Fruit fly (Drosophila melanogaster): ENCODE measurements around the gene pins.

pins gene

DNA sequence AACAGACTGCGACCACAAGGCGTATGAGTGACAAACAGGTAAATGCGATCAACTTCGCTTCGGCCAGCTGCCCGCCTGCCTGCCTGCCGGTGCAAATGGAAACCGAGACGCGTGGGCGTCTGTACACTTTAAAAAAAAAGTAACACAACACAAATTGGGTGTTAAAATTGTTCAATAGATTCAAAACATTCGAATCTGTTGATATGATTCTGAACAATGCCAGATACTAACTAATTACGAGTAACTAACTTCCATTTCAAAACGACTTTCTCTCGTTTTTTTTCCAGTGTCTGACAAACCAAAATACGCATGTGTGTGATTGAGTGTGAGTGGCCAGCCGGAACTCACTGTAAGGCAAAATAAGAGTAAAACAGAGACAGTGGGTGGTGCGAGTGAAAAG is 12.9 kb upstream of the pins start (continued):
- TF ChIP-seq dpn (GFP tag; optimal IDR thresholded peaks at IDR 0.05), result peak; percentile 84 to 91
- TF ChIP-seq MESR4 (GFP tag; optimal IDR thresholded peaks at IDR 0.05), result no peak
- TF ChIP-seq fu2 (GFP tag; optimal IDR thresholded peaks at IDR 0.05), result peak; percentile 75
- peak; percentile 76 for TF ChIP-seq CG7987 (GFP tag; optimal IDR thresholded peaks at IDR 0.05)
- peak; percentile 26 for TF ChIP-seq Vsx1 (GFP tag; optimal IDR thresholded peaks at IDR 0.05)
- no peak for TF ChIP-seq Stat92E (GFP tag; optimal IDR thresholded peaks at IDR 0.05)
- TF ChIP-seq HLH54F (GFP tag; optimal IDR thresholded peaks at IDR 0.05), result peak; percentile 63
- TF ChIP-seq pros (GFP tag; optimal IDR thresholded peaks at IDR 0.05), result no peak
- TF ChIP-seq Tbp (GFP tag; optimal IDR thresholded peaks at IDR 0.05), result no peak
- TF ChIP-seq crol (GFP tag; IDR thresholded peaks at IDR 0.05), result no peak
- no peak for TF ChIP-seq Sry-β (GFP tag; optimal IDR thresholded peaks at IDR 0.05)
- TF ChIP-seq CG4360 (GFP tag; IDR thresholded peaks at IDR 0.05), result peak; percentile 61
- peak; percentile 58 for TF ChIP-seq CG8388 (GFP tag; optimal IDR thresholded peaks at IDR 0.05)
- TF ChIP-seq CG10565 (GFP tag; optimal IDR thresholded peaks at IDR 0.05), result peak; percentile 34
- no peak for TF ChIP-seq stwl (tag; optimal IDR thresholded peaks at IDR 0.05)
- peak; percentile 89 for TF ChIP-seq CG14441 (GFP tag; IDR thresholded peaks at IDR 0.05)
- TF ChIP-seq CG13624 (GFP tag; optimal IDR thresholded peaks at IDR 0.05), result peak; percentile 95
- TF ChIP-seq CG31388 (GFP tag; optimal IDR thresholded peaks at IDR 0.05), result peak; percentile 63
- TF ChIP-seq CG30431 (GFP tag; optimal IDR thresholded peaks at IDR 0.05), result peak; percentile 37
- peak; percentile 60 for TF ChIP-seq CG8359 (GFP tag; optimal IDR thresholded peaks at IDR 0.05; ENCODE audit: borderline replicate concordance)
- peak; percentile 95 for TF ChIP-seq CG18599 (GFP tag; optimal IDR thresholded peaks at IDR 0.05)
- peak; percentile 91 for TF ChIP-seq slbo (GFP tag; IDR thresholded peaks at IDR 0.05)
- peak; percentile 65 for TF ChIP-seq ash1 (GFP tag; optimal IDR thresholded peaks at IDR 0.05)
- peak; percentile 90 for TF ChIP-seq Dip3 (GFP tag; optimal IDR thresholded peaks at IDR 0.05)
- TF ChIP-seq CG11723 (GFP tag; optimal IDR thresholded peaks at IDR 0.05), result peak; percentile 87
- TF ChIP-seq CG6854 (GFP tag; optimal IDR thresholded peaks at IDR 0.05), result peak; percentile 86
- TF ChIP-seq chinmo (GFP tag; IDR thresholded peaks at IDR 0.05; ENCODE audit: partially characterized antibody), result no peak
- TF ChIP-seq Xrp1 (GFP tag; IDR thresholded peaks at IDR 0.05), result peak; percentile 88
- peak; percentile 73; the same call in 2 of the 3 replicates for TF ChIP-seq ase (GFP tag; IDR thresholded peaks at IDR 0.05)
- TF ChIP-seq CTCF (GFP tag; optimal IDR thresholded peaks at IDR 0.05), result peak; percentile 51
- peak; percentile 82 for TF ChIP-seq stc (GFP tag; IDR thresholded peaks at IDR 0.05)
- TF ChIP-seq fd64A (GFP tag; optimal IDR thresholded peaks at IDR 0.05), result peak; percentile 69
- TF ChIP-seq CG13296 (GFP tag; optimal IDR thresholded peaks at IDR 0.05), result peak; percentile 92
- peak; percentile 90 for TF ChIP-seq tgo (GFP tag; IDR thresholded peaks at IDR 0.05)
- TF ChIP-seq insv (GFP tag; optimal IDR thresholded peaks at IDR 0.05), result no peak
- no peak for TF ChIP-seq CG8765 (GFP tag; IDR thresholded peaks at IDR 0.05)
- TF ChIP-seq Doc3 (GFP tag; IDR thresholded peaks at IDR 0.05; ENCODE audit: partially characterized antibody), result no peak
- peak; percentile 82 for TF ChIP-seq CG3847 (GFP tag; IDR thresholded peaks at IDR 0.05)
- peak; percentile 47 for TF ChIP-seq HmgD (GFP tag; optimal IDR thresholded peaks at IDR 0.05)
- peak; percentile 56 for TF ChIP-seq CG8089 (GFP tag; optimal IDR thresholded peaks at IDR 0.05)
- TF ChIP-seq CG9215 (GFP tag; IDR thresholded peaks at IDR 0.05), result peak; percentile 77
- TF ChIP-seq Nf-YC (tag; optimal IDR thresholded peaks at IDR 0.05), result peak; percentile 68
- TF ChIP-seq lilli (GFP tag; optimal IDR thresholded peaks at IDR 0.05), result peak; percentile 85
- TF ChIP-seq CG10267 (tag; optimal IDR thresholded peaks at IDR 0.05), result peak; percentile 74
- TF ChIP-seq CG14014 (GFP tag; IDR thresholded peaks at IDR 0.05), result peak; percentile 92
- TF ChIP-seq Hr78 (GFP tag; optimal IDR thresholded peaks at IDR 0.05), result peak in 1 of 2 experiments; percentile 68
- TF ChIP-seq CG8944 (GFP tag; optimal IDR thresholded peaks at IDR 0.05), result peak; percentile 79
- peak; percentile 74 for TF ChIP-seq CG12155 (GFP tag; optimal IDR thresholded peaks at IDR 0.05)
- peak; percentile 64 for TF ChIP-seq en (GFP tag; optimal IDR thresholded peaks at IDR 0.05)
- TF ChIP-seq CG13287 (GFP tag; IDR thresholded peaks at IDR 0.05; ENCODE audit: partially characterized antibody), result no peak
- TF ChIP-seq Asciz (GFP tag; optimal IDR thresholded peaks at IDR 0.05), result peak; percentile 81

All from whole organism, embryonic.